Worm (Caenorhabditis elegans) whole organism, L4 larva: ENCODE measurements around the gene acbp-8.

Experiments
- D1046.2 ChIP-seq: fragments of 200-800 bp; sonication (Bioruptor generic); IDR thresholded peaks from 2 replicates; pipeline ENCODE4 v1.3.6; 2022; ENCODE audit warnings: missing genetic modification characterization, missing compliant biosample characterization
- F37D6.2 ChIP-seq: sonication (generic microtip); optimal IDR thresholded peaks from 2 replicates; lab custom pipeline; 2016; ENCODE audit warnings: mild to moderate bottlenecking, missing genetic modification characterization, missing compliant biosample characterization
- arid-1 ChIP-seq: fragments of 200-800 bp; sonication (Bioruptor generic); conservative IDR thresholded peaks from 2 replicates; pipeline ENCODE4 v1.3.6; 2022; ENCODE audit warnings: missing genetic modification reagents, missing genetic modification characterization, missing compliant biosample characterization
- attf-4 ChIP-seq: sonication (generic microtip); optimal IDR thresholded peaks from 3 replicates; lab custom pipeline; 2017; ENCODE audit warnings: missing biosample characterization, missing genetic modification characterization
- ceh-62 ChIP-seq: sonication (generic microtip); optimal IDR thresholded peaks from 2 replicates; lab custom pipeline; 2017; ENCODE audit warnings: missing biosample characterization, missing genetic modification characterization
- ceh-82 ChIP-seq: sonication (generic microtip); optimal IDR thresholded peaks from 2 replicates; lab custom pipeline; 2017; ENCODE audit warnings: missing biosample characterization, missing genetic modification characterization
- cey-2 ChIP-seq: sonication (generic microtip); optimal IDR thresholded peaks from 3 replicates; lab custom pipeline; 2017; ENCODE audit warnings: missing genetic modification characterization, mild to moderate bottlenecking, missing compliant biosample characterization, antibody characterized with exemption, borderline replicate concordance; ENCODE audit not compliant: insufficient read depth
- daf-12 ChIP-seq: fragments of 150-350 bp; optimal IDR thresholded peaks from 2 replicates; lab custom pipeline; 2014; ENCODE audit warnings: missing biosample characterization, missing genetic modification reagents, missing genetic modification characterization
- daf-16 ChIP-seq, 3 experiments: sonication (generic microtip); optimal IDR thresholded peaks; 2 replicates each; lab custom pipeline; 2016 to 2017; ENCODE audit warnings: missing genetic modification characterization in 3 of 3, missing genetic modification reagents in 3 of 3, mild to moderate bottlenecking in 2 of 3, missing compliant biosample characterization in 2 of 3, missing biosample characterization in 1 of 3, moderate library complexity in 1 of 3
- dmd-6 ChIP-seq: fragments of 200-800 bp; sonication (Bioruptor generic); IDR thresholded peaks from 2 replicates; pipeline ENCODE4 v1.3.6; 2022; ENCODE audit warnings: missing genetic modification reagents, missing genetic modification characterization, missing compliant biosample characterization
- dmd-9 ChIP-seq: fragments of 200-800 bp; sonication (Bioruptor generic); IDR thresholded peaks from 2 replicates; pipeline ENCODE4 v1.3.6; 2022; ENCODE audit warnings: missing genetic modification reagents, missing genetic modification characterization, missing compliant biosample characterization
- dpl-1 ChIP-seq: fragments of 150-350 bp; optimal IDR thresholded peaks from 2 replicates; lab custom pipeline; 2014; ENCODE audit warnings: missing biosample characterization, missing genetic modification reagents, missing genetic modification characterization
- duxl-1 ChIP-seq: sonication (generic microtip); optimal IDR thresholded peaks from 2 replicates; lab custom pipeline; 2016; ENCODE audit warnings: mild to moderate bottlenecking, missing genetic modification characterization, moderate library complexity, missing compliant biosample characterization; ENCODE audit not compliant: poor library complexity
- fkh-10 ChIP-seq: fragments of 150-350 bp; optimal IDR thresholded peaks from 2 replicates; lab custom pipeline; 2014; ENCODE audit warnings: missing biosample characterization, missing genetic modification reagents, missing genetic modification characterization
- fos-1 ChIP-seq: fragments of 150-350 bp; optimal IDR thresholded peaks from 2 replicates; lab custom pipeline; 2014; ENCODE audit warnings: missing biosample characterization, missing genetic modification characterization
- hif-1 ChIP-seq, 2 experiments: sonication (generic microtip); optimal IDR thresholded peaks; 2 replicates each; lab custom pipeline; 2016 to 2017; ENCODE audit warnings: missing compliant biosample characterization in 2 of 2, missing genetic modification characterization in 2 of 2, missing genetic modification reagents in 2 of 2, missing genotype in 2 of 2, mild to moderate bottlenecking in 1 of 2
- lim-7 ChIP-seq: fragments of 200-800 bp; sonication (Bioruptor generic); IDR thresholded peaks from 2 replicates; pipeline ENCODE4 v1.3.6; 2022; ENCODE audit warnings: missing genetic modification characterization, missing compliant biosample characterization
- lin-1 ChIP-seq: fragments of 200-800 bp; sonication (Bioruptor generic); IDR thresholded peaks from 2 replicates; pipeline ENCODE4 v1.3.6; 2022; ENCODE audit warnings: missing genetic modification reagents, missing genetic modification characterization, missing compliant biosample characterization
- lin-29 ChIP-seq: fragments of 200-800 bp; sonication (Bioruptor generic); IDR thresholded peaks from 2 replicates; pipeline ENCODE4 v1.3.6; 2022; ENCODE audit warnings: missing genetic modification reagents, missing genetic modification characterization, missing compliant biosample characterization
- lir-3 ChIP-seq: sonication (generic microtip); optimal IDR thresholded peaks from 2 replicates; lab custom pipeline; 2016; ENCODE audit warnings: mild to moderate bottlenecking, missing genetic modification characterization, missing compliant biosample characterization
- lsy-2 ChIP-seq, 2 experiments: fragments of 150-350 bp in 1 of 2; sonication (generic microtip) in 1 of 2; optimal IDR thresholded peaks; 2 replicates each; lab custom pipeline; 2014 to 2017; ENCODE audit warnings: missing biosample characterization in 2 of 2, missing genetic modification characterization in 2 of 2
- mep-1 ChIP-seq: fragments of 150-350 bp; sonication (generic microtip); optimal IDR thresholded peaks from 3 replicates; lab custom pipeline; 2014; ENCODE audit warnings: missing biosample characterization, missing genetic modification characterization
- mxl-3 ChIP-seq: fragments of 200-800 bp; sonication (Bioruptor generic); optimal IDR thresholded peaks from 2 replicates; lab custom pipeline; 2018; ENCODE audit warnings: mild to moderate bottlenecking, missing genetic modification characterization, missing compliant biosample characterization
- nhr-102 ChIP-seq: sonication (generic microtip); optimal IDR thresholded peaks from 2 replicates; lab custom pipeline; 2016; ENCODE audit warnings: mild to moderate bottlenecking, missing genetic modification characterization, moderate library complexity, missing compliant biosample characterization
- nhr-111 ChIP-seq: fragments of 200-800 bp; sonication (Bioruptor generic); optimal IDR thresholded peaks from 2 replicates; lab custom pipeline; 2018; ENCODE audit warnings: mild to moderate bottlenecking, missing genetic modification characterization, missing compliant biosample characterization
- nhr-25 ChIP-seq: sonication (generic microtip); optimal IDR thresholded peaks from 2 replicates; lab custom pipeline; 2017; ENCODE audit warnings: missing genetic modification characterization, mild to moderate bottlenecking, missing compliant biosample characterization, antibody characterized with exemption, moderate library complexity, borderline replicate concordance; ENCODE audit not compliant: insufficient read depth
- nhr-28 ChIP-seq: fragments of 150-350 bp; optimal IDR thresholded peaks from 2 replicates; lab custom pipeline; 2014; ENCODE audit warnings: missing biosample characterization, missing genetic modification characterization
- nhr-41 ChIP-seq: fragments of 200-800 bp; sonication (Bioruptor generic); IDR thresholded peaks from 2 replicates; pipeline ENCODE4 v1.3.6; 2022; ENCODE audit warnings: missing genetic modification reagents, missing genetic modification characterization, missing compliant biosample characterization
- nhr-42 ChIP-seq: fragments of 200-800 bp; sonication (Bioruptor generic); IDR thresholded peaks from 2 replicates; pipeline ENCODE4 v1.3.6; 2022; ENCODE audit warnings: missing genetic modification characterization, missing compliant biosample characterization
- nhr-6 ChIP-seq: fragments of 150-350 bp; optimal IDR thresholded peaks from 2 replicates; lab custom pipeline; 2014; ENCODE audit warnings: missing biosample characterization, missing genetic modification characterization
- nhr-76 ChIP-seq: fragments of 150-350 bp; optimal IDR thresholded peaks from 2 replicates; lab custom pipeline; 2014; ENCODE audit warnings: missing biosample characterization, missing genetic modification characterization
- php-3 ChIP-seq: fragments of 200-800 bp; sonication (Bioruptor generic); IDR thresholded peaks from 2 replicates; pipeline ENCODE4 v1.3.6; 2022; ENCODE audit warnings: missing genetic modification reagents, missing genetic modification characterization, missing compliant biosample characterization
- snpc-4 ChIP-seq: fragments of 150-350 bp; optimal IDR thresholded peaks from 2 replicates; lab custom pipeline; 2014; ENCODE audit warnings: missing biosample characterization, missing genetic modification characterization
- unc-39 ChIP-seq: sonication (generic microtip); optimal IDR thresholded peaks from 2 replicates; lab custom pipeline; 2017; ENCODE audit warnings: missing biosample characterization, missing genetic modification characterization
- unc-62 ChIP-seq, 3 experiments: fragments of 150-350 bp in 1 of 3; sonication (generic microtip); optimal IDR thresholded peaks in 2 of 3; peaks in 1 of 3; 1 replicate in 1 of 3; 2 replicates in 2 of 3; lab custom pipeline; 2014 to 2017; ENCODE audit warnings: missing biosample characterization in 3 of 3, missing genetic modification characterization in 3 of 3, missing genetic modification reagents in 3 of 3, missing genotype in 1 of 3
- vab-7 ChIP-seq: fragments of 200-800 bp; sonication (Bioruptor generic); IDR thresholded peaks from 2 replicates; pipeline ENCODE4 v1.3.6; 2022; ENCODE audit warnings: missing genetic modification reagents, missing genetic modification characterization, missing compliant biosample characterization
- zag-1 ChIP-seq: fragments of 150-350 bp; optimal IDR thresholded peaks from 2 replicates; lab custom pipeline; 2014; ENCODE audit warnings: missing biosample characterization, missing genetic modification characterization
- zfp-2 ChIP-seq: sonication (generic microtip); optimal IDR thresholded peaks from 2 replicates; lab custom pipeline; 2016; ENCODE audit warnings: mild to moderate bottlenecking, missing genetic modification characterization, missing compliant biosample characterization
- ztf-11 ChIP-seq: fragments of 150-350 bp; optimal IDR thresholded peaks from 2 replicates; lab custom pipeline; 2014; ENCODE audit warnings: missing biosample characterization, missing genetic modification characterization
- ztf-7 ChIP-seq: fragments of 150-350 bp; optimal IDR thresholded peaks from 2 replicates; lab custom pipeline; 2014; ENCODE audit warnings: missing biosample characterization, missing genetic modification characterization

acbp-8 gene

ce11 chrIII:2622870-2623269, 5.9 kb upstream of the acbp-8 start, which contains the start of gene Y71H2B.2:
Gene Y71H2B.2 (plus strand): TSS chrIII:2623170.
- TF ChIP-seq nhr-102 (tag; lab: Kevin White, UChicago) (no peak), F37D6.2 (tag; lab: Kevin White, UChicago) (no peak), unc-39 (tag; lab: Kevin White, UChicago) (no peak), arid-1 (GFP tag; lab: Robert Waterston, UW) (no peak), snpc-4 (tag; lab: Kevin White, UChicago) (no peak), ceh-82 (tag; lab: Kevin White, UChicago) (no peak), fos-1 (tag; lab: Kevin White, UChicago) (no peak), unc-62 (GFP tag; optimal IDR thresholded peaks at IDR 0.05 in 1 of 2; lab: Kevin White, UChicago) (no peak), unc-62 (tag; optimal IDR thresholded peaks at IDR 0.05; lab: Kevin White, UChicago) (no peak), lin-1 (GFP tag; lab: Robert Waterston, UW) (no peak), php-3 (no peak), fkh-10 (GFP tag; lab: Kevin White, UChicago) (no peak), lir-3 (no peak), nhr-25 (tag; lab: Kevin White, UChicago) (no peak), mxl-3 (GFP tag; lab: Kevin White, UChicago) (no peak), D1046.2 (GFP tag; lab: Robert Waterston, UW) (no peak), zfp-2 (tag; lab: Kevin White, UChicago) (no peak), hif-1 (tag; optimal IDR thresholded peaks at IDR 0.05; lab: Kevin White, UChicago) (no peak), daf-16 (GFP tag; optimal IDR thresholded peaks at IDR 0.05; lab: Kevin White, UChicago) (no peak), daf-16 (tag; optimal IDR thresholded peaks at IDR 0.05; lab: Kevin White, UChicago) (no peak), attf-4 (tag; lab: Kevin White, UChicago) (no peak), daf-12 (no peak)

- TF ChIP-seq lsy-2 (tag; optimal IDR thresholded peaks at IDR 0.05; lab: Kevin White, UChicago), result peak in 1 of 2 experiments; percentile 30
- TF ChIP-seq dmd-9 (GFP tag; lab: Robert Waterston, UW), result no peak
- TF ChIP-seq nhr-6 (tag; lab: Kevin White, UChicago), result no peak
- peak in 1 of 2 experiments; percentile 9 for TF ChIP-seq unc-62 (GFP tag; optimal IDR thresholded peaks at IDR 0.05 in 1 of 2; lab: Kevin White, UChicago)
- TF ChIP-seq unc-62 (tag; optimal IDR thresholded peaks at IDR 0.05; lab: Kevin White, UChicago), result no peak
- peak; percentile 2 for TF ChIP-seq nhr-28 (tag; lab: Kevin White, UChicago)
- TF ChIP-seq nhr-76 (tag; lab: Kevin White, UChicago), result no peak
Observed at ce11 chrIII:2632819-2633398, 4.1 kb downstream of the acbp-8 start.

- TF ChIP-seq lsy-2 (tag; optimal IDR thresholded peaks at IDR 0.05; lab: Kevin White, UChicago) (no peak), D1046.2 (GFP tag; lab: Robert Waterston, UW) (no peak), nhr-111 (GFP tag; lab: Kevin White, UChicago) (no peak), attf-4 (tag; lab: Kevin White, UChicago) (no peak), ceh-62 (tag; lab: Kevin White, UChicago) (no peak), mep-1 (tag; lab: Kevin White, UChicago) (no peak), nhr-42 (GFP tag; lab: Robert Waterston, UW) (no peak), lin-29 (no peak), nhr-41 (GFP tag; lab: Robert Waterston, UW) (no peak), nhr-102 (tag; lab: Kevin White, UChicago) (no peak), cey-2 (no peak), vab-7 (GFP tag; lab: Robert Waterston, UW) (no peak), snpc-4 (tag; lab: Kevin White, UChicago) (no peak), dmd-6 (GFP tag; lab: Robert Waterston, UW) (no peak), zag-1 (no peak), lim-7 (GFP tag; lab: Robert Waterston, UW) (no peak), dpl-1 (GFP tag; lab: Kevin White, UChicago) (no peak), ztf-11 (tag; lab: Kevin White, UChicago) (no peak), duxl-1 (tag; lab: Kevin White, UChicago) (no peak), ztf-7 (no peak)
Observed at ce11 chrIII:2634577-2634976, 5.8 kb downstream of the acbp-8 start.
